Worm (Caenorhabditis elegans) whole organism, L3 larva: ENCODE results near the gene C02F5.14.

Source experiments
- R02D3.7 ChIP-seq: fragments of 150-350 bp; optimal IDR thresholded peaks from 2 replicates; lab custom pipeline; 2014; ENCODE audit warnings: missing biosample characterization, missing genetic modification characterization
- ZK546.5 ChIP-seq: sonication (generic microtip); optimal IDR thresholded peaks from 2 replicates; lab custom pipeline; 2017; ENCODE audit warnings: missing biosample characterization, missing genetic modification characterization
- aly-2 ChIP-seq: fragments of 150-350 bp; optimal IDR thresholded peaks from 2 replicates; lab custom pipeline; 2014; ENCODE audit warnings: missing biosample characterization, missing genetic modification characterization
- ama-1 ChIP-seq: fragments of 150-350 bp; optimal IDR thresholded peaks from 2 replicates; lab custom pipeline; 2018
- ceh-16 ChIP-seq: sonication (generic microtip); optimal IDR thresholded peaks from 2 replicates; lab custom pipeline; 2017; ENCODE audit warnings: missing biosample characterization, missing genetic modification characterization
- ceh-28 ChIP-seq: fragments of 150-350 bp; optimal IDR thresholded peaks from 2 replicates; lab custom pipeline; 2014; ENCODE audit warnings: missing biosample characterization, missing genetic modification reagents, missing genetic modification characterization
- ceh-82 ChIP-seq: fragments of 150-350 bp; optimal IDR thresholded peaks from 2 replicates; lab custom pipeline; 2014; ENCODE audit warnings: missing biosample characterization, missing genetic modification characterization
- ceh-9 ChIP-seq: sonication (generic microtip); optimal IDR thresholded peaks from 2 replicates; lab custom pipeline; 2018; ENCODE audit warnings: missing biosample characterization, missing genetic modification characterization
- daf-12 ChIP-seq: fragments of 150-350 bp; optimal IDR thresholded peaks from 2 replicates; lab custom pipeline; 2014; ENCODE audit warnings: missing biosample characterization, missing genetic modification reagents, missing genetic modification characterization
- egl-27 ChIP-seq: sonication (generic microtip); optimal IDR thresholded peaks from 4 replicates; lab custom pipeline; 2017; ENCODE audit warnings: missing biosample characterization, missing genetic modification reagents, missing genetic modification characterization
- egl-5 ChIP-seq: fragments of 150-350 bp; optimal IDR thresholded peaks from 2 replicates; lab custom pipeline; 2017; ENCODE audit warnings: missing biosample characterization, missing genetic modification reagents, missing genetic modification characterization, inconsistent platforms
- elt-1 ChIP-seq: fragments of 150-350 bp; optimal IDR thresholded peaks from 2 replicates; lab custom pipeline; 2014; ENCODE audit warnings: missing biosample characterization, missing genetic modification characterization
- elt-2 ChIP-seq: sonication (generic microtip); optimal IDR thresholded peaks from 2 replicates; lab custom pipeline; 2016; ENCODE audit warnings: missing genetic modification reagents, mild to moderate bottlenecking, missing genetic modification characterization, missing compliant biosample characterization
- elt-3 ChIP-seq, 3 experiments: fragments of 150-350 bp in 1 of 3; sonication (generic microtip) in 2 of 3; optimal IDR thresholded peaks; 2 replicates in 2 of 3; 4 replicates in 1 of 3; lab custom pipeline; 2014 to 2017; ENCODE audit warnings: missing biosample characterization in 3 of 3, missing genetic modification characterization in 3 of 3
- eor-1 ChIP-seq, 2 experiments: fragments of 150-350 bp; optimal IDR thresholded peaks; 2 replicates each; lab custom pipeline; 2014 to 2018; ENCODE audit warnings: missing biosample characterization in 2 of 2, missing genetic modification characterization in 2 of 2
- fkh-10 ChIP-seq: sonication (generic microtip); optimal IDR thresholded peaks from 2 replicates; lab custom pipeline; 2017; ENCODE audit warnings: missing biosample characterization, missing genetic modification reagents, missing genetic modification characterization
- fkh-2 ChIP-seq: fragments of 150-350 bp; optimal IDR thresholded peaks from 2 replicates; lab custom pipeline; 2014; ENCODE audit warnings: missing biosample characterization, missing genetic modification reagents, missing genetic modification characterization
- fos-1 ChIP-seq: fragments of 150-350 bp; optimal IDR thresholded peaks from 2 replicates; lab custom pipeline; 2014; ENCODE audit warnings: missing biosample characterization, missing genetic modification characterization
- hmg-11 ChIP-seq: sonication (generic microtip); optimal IDR thresholded peaks from 2 replicates; lab custom pipeline; 2016; ENCODE audit warnings: missing genetic modification characterization, missing compliant biosample characterization
- jun-1 ChIP-seq: fragments of 150-350 bp; optimal IDR thresholded peaks from 2 replicates; lab custom pipeline; 2014; ENCODE audit warnings: missing biosample characterization, missing genetic modification reagents, missing genetic modification characterization
- lin-15B ChIP-seq: fragments of 150-350 bp; optimal IDR thresholded peaks from 2 replicates; lab custom pipeline; 2014; ENCODE audit warnings: missing biosample characterization, missing genetic modification characterization
- lin-39 ChIP-seq: fragments of 150-350 bp; optimal IDR thresholded peaks from 2 replicates; lab custom pipeline; 2018; ENCODE audit warnings: missing biosample characterization, missing genetic modification reagents, missing genetic modification characterization
- lsy-12 ChIP-seq: sonication (generic microtip); optimal IDR thresholded peaks from 2 replicates; lab custom pipeline; 2016; ENCODE audit warnings: mild to moderate bottlenecking, missing genetic modification characterization, missing compliant biosample characterization
- mdl-1 ChIP-seq: fragments of 150-350 bp; optimal IDR thresholded peaks from 2 replicates; lab custom pipeline; 2014; ENCODE audit warnings: missing biosample characterization, missing genetic modification characterization
- mml-1 ChIP-seq: fragments of 150-350 bp; sonication (generic microtip); optimal IDR thresholded peaks from 3 replicates; lab custom pipeline; 2014; ENCODE audit warnings: missing biosample characterization, missing genetic modification characterization
- nfya-1 ChIP-seq: sonication (generic microtip); optimal IDR thresholded peaks from 2 replicates; lab custom pipeline; 2017; ENCODE audit warnings: missing genetic modification characterization, mild to moderate bottlenecking, missing compliant biosample characterization, antibody characterized with exemption, moderate library complexity; ENCODE audit not compliant: insufficient read depth
- nhr-11 ChIP-seq: fragments of 150-350 bp; optimal IDR thresholded peaks from 2 replicates; lab custom pipeline; 2014; ENCODE audit warnings: missing biosample characterization, missing genetic modification characterization
- nhr-12 ChIP-seq: fragments of 150-350 bp; optimal IDR thresholded peaks from 2 replicates; lab custom pipeline; 2014; ENCODE audit warnings: missing biosample characterization, missing genetic modification characterization
- nhr-23 ChIP-seq: fragments of 150-350 bp; optimal IDR thresholded peaks from 2 replicates; lab custom pipeline; 2014; ENCODE audit warnings: missing biosample characterization, missing genetic modification reagents, missing genetic modification characterization
- nhr-237 ChIP-seq: fragments of 150-350 bp; optimal IDR thresholded peaks from 2 replicates; lab custom pipeline; 2014; ENCODE audit warnings: missing biosample characterization, missing genetic modification characterization
- nhr-25 ChIP-seq: sonication (generic microtip); optimal IDR thresholded peaks from 2 replicates; lab custom pipeline; 2017; ENCODE audit warnings: missing biosample characterization, missing genetic modification characterization
- nhr-28 ChIP-seq: fragments of 150-350 bp; optimal IDR thresholded peaks from 2 replicates; lab custom pipeline; 2014; ENCODE audit warnings: missing biosample characterization, missing genetic modification characterization
- nhr-43 ChIP-seq: sonication (generic microtip); optimal IDR thresholded peaks from 2 replicates; lab custom pipeline; 2016; ENCODE audit warnings: mild to moderate bottlenecking, missing genetic modification characterization, missing compliant biosample characterization; ENCODE audit not compliant: poor library complexity, severe bottlenecking
- nhr-67 ChIP-seq: fragments of 150-350 bp; optimal IDR thresholded peaks from 2 replicates; lab custom pipeline; 2014; ENCODE audit warnings: missing biosample characterization, missing genetic modification characterization
- nhr-76 ChIP-seq: fragments of 150-350 bp; sonication (generic microtip); optimal IDR thresholded peaks from 5 replicates; lab custom pipeline; 2014; ENCODE audit warnings: missing biosample characterization, missing genetic modification characterization
- nhr-77 ChIP-seq: fragments of 150-350 bp; optimal IDR thresholded peaks from 2 replicates; lab custom pipeline; 2014; ENCODE audit warnings: missing biosample characterization, missing genetic modification characterization
- pha-4 ChIP-seq: fragments of 150-350 bp; optimal IDR thresholded peaks from 2 replicates; lab custom pipeline; 2014; ENCODE audit warnings: missing biosample characterization, missing genetic modification reagents, missing genetic modification characterization
- pqm-1 ChIP-seq: fragments of 150-350 bp; optimal IDR thresholded peaks from 2 replicates; lab custom pipeline; 2017; ENCODE audit warnings: missing biosample characterization, missing genetic modification characterization, inconsistent platforms
- sea-2 ChIP-seq: fragments of 150-350 bp; sonication (generic microtip); optimal IDR thresholded peaks from 4 replicates; lab custom pipeline; 2014; ENCODE audit warnings: missing biosample characterization, missing genetic modification reagents, missing genetic modification characterization
- skn-1 ChIP-seq: fragments of 150-350 bp; optimal IDR thresholded peaks from 2 replicates; lab custom pipeline; 2014; ENCODE audit warnings: missing biosample characterization, missing genetic modification characterization
- snpc-4 ChIP-seq: fragments of 150-350 bp; optimal IDR thresholded peaks from 2 replicates; lab custom pipeline; 2014; ENCODE audit warnings: missing biosample characterization, missing genetic modification characterization
- tbx-2 ChIP-seq: sonication (generic microtip); optimal IDR thresholded peaks from 2 replicates; lab custom pipeline; 2016; ENCODE audit warnings: mild to moderate bottlenecking, missing genetic modification characterization, missing compliant biosample characterization
- unc-39 ChIP-seq: sonication (generic microtip); optimal IDR thresholded peaks from 4 replicates; lab custom pipeline; 2017; ENCODE audit warnings: missing biosample characterization, missing genetic modification characterization
- unc-62 ChIP-seq: fragments of 150-350 bp; sonication (generic microtip); optimal IDR thresholded peaks from 4 replicates; lab custom pipeline; 2014; ENCODE audit warnings: missing biosample characterization, missing genetic modification reagents, missing genetic modification characterization
- zag-1 ChIP-seq: fragments of 150-350 bp; optimal IDR thresholded peaks from 2 replicates; lab custom pipeline; 2014; ENCODE audit warnings: missing biosample characterization, missing genetic modification characterization
- ztf-11 ChIP-seq: fragments of 150-350 bp; optimal IDR thresholded peaks from 2 replicates; lab custom pipeline; 2014; ENCODE audit warnings: missing biosample characterization, missing genetic modification characterization
- ztf-4 ChIP-seq: fragments of 150-350 bp; optimal IDR thresholded peaks from 2 replicates; lab custom pipeline; 2014; ENCODE audit warnings: missing biosample characterization, missing genetic modification characterization

C02F5.14 gene

ce11 chrIII:8227511-8227910 lies 7.8 kb downstream of the C02F5.14 start, which contains the start of gene fbxl-1:
TSS of gene fbxl-1 (plus strand) at chrIII:8227830.
- TF ChIP-seq ceh-9 (tag; lab: Kevin White, UChicago) (no peak), elt-1 (tag; lab: Kevin White, UChicago) (peak; percentile 36), ztf-11 (tag; lab: Kevin White, UChicago) (no peak), ceh-16 (no peak), nhr-76 (no peak), mml-1 (no peak), pha-4 (peak; percentile 87), pqm-1 (tag; lab: Kevin White, UChicago) (peak; percentile 55), elt-3 (tag; optimal IDR thresholded peaks at IDR 0.05; lab: Kevin White, UChicago) (no peak), elt-2 (tag; lab: Kevin White, UChicago) (peak; percentile 66), nhr-237 (tag; lab: Kevin White, UChicago) (no peak), nhr-77 (tag; lab: Kevin White, UChicago) (no peak), nhr-25 (peak; percentile 26), fkh-2 (tag; lab: Kevin White, UChicago) (no peak), fkh-10 (GFP tag; lab: Kevin White, UChicago) (peak; percentile 47), hmg-11 (tag; lab: Kevin White, UChicago) (peak; percentile 94), unc-39 (tag; lab: Kevin White, UChicago) (no peak), R02D3.7 (peak; percentile 33), fos-1 (no peak), ama-1 (no peak), aly-2 (tag; lab: Kevin White, UChicago) (no peak), nhr-12 (tag; lab: Kevin White, UChicago) (no peak), nhr-28 (tag; lab: Kevin White, UChicago) (no peak), daf-12 (tag; lab: Kevin White, UChicago) (no peak), egl-27 (tag; lab: Kevin White, UChicago) (no peak), unc-62 (GFP tag; lab: Kevin White, UChicago) (peak; percentile 38), ceh-82 (no peak), ceh-28 (peak; percentile 33), nhr-11 (tag; lab: Kevin White, UChicago) (no peak), snpc-4 (tag; lab: Kevin White, UChicago) (peak; percentile 64), lin-39 (tag; lab: Kevin White, UChicago) (peak; percentile 64), mdl-1 (tag; lab: Kevin White, UChicago) (peak; percentile 59), lsy-12 (tag; lab: Kevin White, UChicago) (peak; percentile 74), skn-1 (tag; lab: Kevin White, UChicago) (no peak), nhr-23 (peak; percentile 52), sea-2 (GFP tag; lab: Kevin White, UChicago) (no peak), lin-15B (tag; lab: Kevin White, UChicago) (peak; percentile 73), ZK546.5 (no peak), jun-1 (tag; lab: Kevin White, UChicago) (peak; percentile 93), tbx-2 (peak; percentile 20), zag-1 (tag; lab: Kevin White, UChicago) (no peak), ztf-4 (tag; lab: Kevin White, UChicago) (peak; percentile 12), nhr-43 (peak; percentile 63), egl-5 (tag; lab: Kevin White, UChicago) (peak; percentile 84), nfya-1 (tag; lab: Kevin White, UChicago) (peak; percentile 92), eor-1 (tag; optimal IDR thresholded peaks at IDR 0.05; lab: Kevin White, UChicago) (no peak), nhr-67 (no peak)
- TF ChIP-seq, all 47 proteins: peak for 22

ce11 chrIII:8226178-8226577 lies 9.1 kb downstream of the C02F5.14 start, which contains the start of gene rfs-1:
TSS of gene rfs-1 (plus strand) at chrIII:8226478.
- no peak for TF ChIP-seq nhr-76
- no peak for TF ChIP-seq ceh-28
- no peak for TF ChIP-seq nhr-67
- TF ChIP-seq ztf-11 (tag; lab: Kevin White, UChicago), result no peak
- no peak for TF ChIP-seq lin-15B (tag; lab: Kevin White, UChicago)
- TF ChIP-seq nhr-23, result no peak
- no peak for TF ChIP-seq nfya-1 (tag; lab: Kevin White, UChicago)
- TF ChIP-seq eor-1 (tag; optimal IDR thresholded peaks at IDR 0.05; lab: Kevin White, UChicago), result no peak
- TF ChIP-seq pha-4, result no peak
- TF ChIP-seq nhr-77 (tag; lab: Kevin White, UChicago), result no peak
- TF ChIP-seq zag-1 (tag; lab: Kevin White, UChicago), result no peak
- TF ChIP-seq ceh-16, result no peak
- TF ChIP-seq egl-27 (tag; lab: Kevin White, UChicago), result no peak
- no peak for TF ChIP-seq fkh-10 (GFP tag; lab: Kevin White, UChicago)
- TF ChIP-seq lin-39 (tag; lab: Kevin White, UChicago), result no peak
- no peak for TF ChIP-seq fos-1
- no peak for TF ChIP-seq nhr-28 (tag; lab: Kevin White, UChicago)
